Fruit fly (Drosophila melanogaster) whole organism: ENCODE measurements around the gene CG3081.

ENCODE experiments used
- CG8478 ChIP-seq: fragments of >200 bp; optimal IDR thresholded peaks from 2 replicates; lab custom pipeline; 2018; ENCODE audit warnings: inconsistent platforms
- usp ChIP-seq: fragments of >200 bp; optimal IDR thresholded peaks from 2 replicates; lab custom pipeline; 2017; ENCODE audit warnings: missing biosample characterization, missing genetic modification characterization, mixed read lengths

dm6 chrX:4604553-4604952, 39.2 kb downstream of the CG3081 start:
- TF ChIP-seq usp (GFP tag; lab: Kevin White, UChicago): no peak
- no peak for TF ChIP-seq CG8478
